Worm (Caenorhabditis elegans) whole organism, L2 larva: Measurements from ENCODE around the gene T03E6.8.

Experiments
- ceh-82 ChIP-seq: fragments of 150-350 bp; optimal IDR thresholded peaks from 2 replicates; lab custom pipeline; 2014; ENCODE audit warnings: missing biosample characterization, missing genetic modification characterization
- skn-1 ChIP-seq: sonication (generic microtip); optimal IDR thresholded peaks from 2 replicates; lab custom pipeline; 2017; ENCODE audit warnings: missing biosample characterization, missing genetic modification characterization
- ztf-11 ChIP-seq: sonication (generic microtip); optimal IDR thresholded peaks from 2 replicates; lab custom pipeline; 2017; ENCODE audit warnings: missing biosample characterization, missing genetic modification characterization

ce11 chrV:16647093-16647492 lies 44.1 kb upstream of the T03E6.8 start, which contains the start of gene W06G6.10:
- TF ChIP-seq skn-1 (tag; lab: Kevin White, UChicago) (no peak), ztf-11 (no peak), ceh-82 (tag; lab: Kevin White, UChicago) (no peak)
